Worm (Caenorhabditis elegans) whole organism, midembryonic: ENCODE results near the gene F16G10.13.

Experiments
- cog-1 ChIP-seq: sonication (generic microtip); optimal IDR thresholded peaks from 2 replicates; lab custom pipeline; 2016; ENCODE audit warnings: missing genetic modification characterization, missing compliant biosample characterization
- flt-1 ChIP-seq: fragments of 200-800 bp; sonication (Bioruptor generic); IDR thresholded peaks from 2 replicates; pipeline ENCODE4 v1.3.6; 2022; ENCODE audit warnings: missing genetic modification characterization, missing compliant biosample characterization
- med-1 ChIP-seq: sonication (generic microtip); optimal IDR thresholded peaks from 2 replicates; lab custom pipeline; 2017; ENCODE audit warnings: missing genetic modification characterization, mild to moderate bottlenecking, missing compliant biosample characterization, antibody characterized with exemption, missing genetic modification reagents; ENCODE audit not compliant: insufficient read depth
- ref-1 ChIP-seq: fragments of 200-800 bp; sonication (Bioruptor generic); conservative IDR thresholded peaks from 2 replicates; pipeline ENCODE4 v1.3.6; 2022; ENCODE audit warnings: missing genetic modification reagents, missing genetic modification characterization, missing compliant biosample characterization
- tab-1 ChIP-seq: fragments of 200-800 bp; sonication (Bioruptor generic); IDR thresholded peaks from 2 replicates; pipeline ENCODE4 v1.3.6; 2022; ENCODE audit warnings: missing genetic modification characterization, missing compliant biosample characterization
- ztf-23 ChIP-seq: fragments of 200-800 bp; sonication (Bioruptor generic); IDR thresholded peaks from 2 replicates; pipeline ENCODE4 v1.3.6; 2022; ENCODE audit warnings: missing genetic modification reagents, missing genetic modification characterization, missing compliant biosample characterization
- ztf-29 ChIP-seq: fragments of 200-800 bp; sonication (Bioruptor generic); IDR thresholded peaks from 2 replicates; pipeline ENCODE4 v1.3.6; 2022; ENCODE audit warnings: missing genetic modification reagents, missing genetic modification characterization, missing compliant biosample characterization

DNA sequence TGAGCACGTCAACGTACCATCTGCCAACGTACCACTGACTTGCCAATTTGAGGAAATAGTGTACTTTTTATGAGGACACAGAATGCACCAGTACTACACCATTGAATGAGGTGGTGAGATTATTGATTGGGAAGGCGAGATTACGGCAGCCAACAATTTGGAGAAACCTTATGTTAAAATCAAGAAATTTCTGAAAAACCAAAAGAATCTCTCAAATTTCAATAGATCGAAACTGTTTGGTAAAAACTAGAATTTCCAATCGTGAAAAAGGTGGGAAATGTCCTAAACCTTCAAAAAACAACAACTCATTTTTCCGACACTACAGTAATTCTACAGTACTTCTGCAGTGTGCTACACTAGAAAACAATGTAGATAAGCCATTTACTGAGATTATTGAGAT lies 36.2 kb upstream of the F16G10.13 start, which contains the start of gene ceh-86:
- TF ChIP-seq flt-1 = no peak
- TF ChIP-seq tab-1 (GFP tag; lab: Robert Waterston, UW) = no peak
- no peak for TF ChIP-seq cog-1 (tag; lab: Kevin White, UChicago)
- TF ChIP-seq ztf-29 (GFP tag; lab: Robert Waterston, UW) = no peak
- no peak for TF ChIP-seq med-1 (GFP tag; lab: Kevin White, UChicago)
- TF ChIP-seq ztf-23 (GFP tag; lab: Robert Waterston, UW) = no peak
- no peak for TF ChIP-seq ref-1
